Worm (Caenorhabditis elegans) whole organism, L4 larva: ENCODE data around the gene B0495.9.

ENCODE experiments used
- F26F4.8 ChIP-seq: fragments of 200-800 bp; sonication (Bioruptor generic); conservative IDR thresholded peaks from 2 replicates; pipeline ENCODE4 v1.3.6; 2022; ENCODE audit warnings: missing genetic modification characterization, missing compliant biosample characterization
- F44E2.7 ChIP-seq: fragments of 200-800 bp; sonication (Bioruptor generic); IDR thresholded peaks from 2 replicates; pipeline ENCODE4 v2.1.2; 2022; ENCODE audit warnings: missing genetic modification characterization, missing compliant biosample characterization
- Y48G9A.11 ChIP-seq: fragments of 200-800 bp; sonication (Bioruptor generic); IDR thresholded peaks from 2 replicates; pipeline ENCODE4 v1.3.6; 2022; ENCODE audit warnings: missing genetic modification reagents, missing genetic modification characterization, missing compliant biosample characterization
- aly-2 ChIP-seq: sonication (generic microtip); optimal IDR thresholded peaks from 2 replicates; lab custom pipeline; 2018; ENCODE audit warnings: missing biosample characterization, missing genetic modification characterization
- ama-1 ChIP-seq: fragments of 150-350 bp; optimal IDR thresholded peaks from 2 replicates; lab custom pipeline; 2014; ENCODE audit warnings: inconsistent platforms, mixed read lengths
- arid-1 ChIP-seq: fragments of 200-800 bp; sonication (Bioruptor generic); conservative IDR thresholded peaks from 2 replicates; pipeline ENCODE4 v1.3.6; 2022; ENCODE audit warnings: missing genetic modification reagents, missing genetic modification characterization, missing compliant biosample characterization
- ceh-20 ChIP-seq: fragments of 200-800 bp; sonication (Bioruptor generic); IDR thresholded peaks from 2 replicates; pipeline ENCODE4 v1.3.6; 2022; ENCODE audit warnings: missing genetic modification reagents, missing genetic modification characterization, missing compliant biosample characterization
- ceh-44 ChIP-seq: fragments of 200-800 bp; sonication (Bioruptor generic); IDR thresholded peaks from 2 replicates; pipeline ENCODE4 v1.3.6; 2022; ENCODE audit warnings: missing genetic modification reagents, missing genetic modification characterization, missing compliant biosample characterization
- ceh-82 ChIP-seq: sonication (generic microtip); optimal IDR thresholded peaks from 2 replicates; lab custom pipeline; 2017; ENCODE audit warnings: missing biosample characterization, missing genetic modification characterization
- daf-12 ChIP-seq: fragments of 150-350 bp; optimal IDR thresholded peaks from 2 replicates; lab custom pipeline; 2014; ENCODE audit warnings: missing biosample characterization, missing genetic modification reagents, missing genetic modification characterization
- daf-16 ChIP-seq, 3 experiments: sonication (generic microtip); optimal IDR thresholded peaks; 2 replicates each; lab custom pipeline; 2016 to 2017; ENCODE audit warnings: missing genetic modification characterization in 3 of 3, missing genetic modification reagents in 3 of 3, mild to moderate bottlenecking in 2 of 3, missing compliant biosample characterization in 2 of 3, missing biosample characterization in 1 of 3, moderate library complexity in 1 of 3
- daf-19 ChIP-seq: fragments of 200-800 bp; sonication (Bioruptor generic); conservative IDR thresholded peaks from 2 replicates; pipeline ENCODE4 v1.3.6; 2022; ENCODE audit warnings: missing genetic modification characterization, missing compliant biosample characterization
- dmd-6 ChIP-seq: fragments of 200-800 bp; sonication (Bioruptor generic); IDR thresholded peaks from 2 replicates; pipeline ENCODE4 v1.3.6; 2022; ENCODE audit warnings: missing genetic modification reagents, missing genetic modification characterization, missing compliant biosample characterization
- dpl-1 ChIP-seq: fragments of 150-350 bp; optimal IDR thresholded peaks from 2 replicates; lab custom pipeline; 2014; ENCODE audit warnings: missing biosample characterization, missing genetic modification reagents, missing genetic modification characterization
- dve-1 ChIP-seq: sonication (generic microtip); optimal IDR thresholded peaks from 2 replicates; lab custom pipeline; 2017; ENCODE audit warnings: antibody characterized with exemption, mild to moderate bottlenecking, missing genetic modification characterization, missing compliant biosample characterization; ENCODE audit not compliant: insufficient read depth
- egl-27 ChIP-seq: sonication (generic microtip); optimal IDR thresholded peaks from 3 replicates; lab custom pipeline; 2017; ENCODE audit warnings: missing biosample characterization, missing genetic modification reagents, missing genetic modification characterization
- gei-8 ChIP-seq: fragments of 200-800 bp; sonication (Bioruptor generic); optimal IDR thresholded peaks from 2 replicates; lab custom pipeline; 2018; ENCODE audit warnings: mild to moderate bottlenecking, missing genetic modification characterization, missing compliant biosample characterization
- hlh-11 ChIP-seq: fragments of 200-800 bp; sonication (Bioruptor generic); optimal IDR thresholded peaks from 2 replicates; lab custom pipeline; 2018; ENCODE audit warnings: mild to moderate bottlenecking, missing genetic modification characterization, missing compliant biosample characterization
- hlh-30 ChIP-seq: sonication (generic microtip); optimal IDR thresholded peaks from 2 replicates; lab custom pipeline; 2017; ENCODE audit warnings: antibody characterized with exemption, mild to moderate bottlenecking, missing genetic modification characterization, missing compliant biosample characterization; ENCODE audit not compliant: insufficient read depth
- jun-1 ChIP-seq: fragments of 150-350 bp; optimal IDR thresholded peaks from 2 replicates; lab custom pipeline; 2014; ENCODE audit warnings: missing biosample characterization, missing genetic modification reagents, missing genetic modification characterization
- lin-1 ChIP-seq: fragments of 200-800 bp; sonication (Bioruptor generic); IDR thresholded peaks from 2 replicates; pipeline ENCODE4 v1.3.6; 2022; ENCODE audit warnings: missing genetic modification reagents, missing genetic modification characterization, missing compliant biosample characterization
- lin-38 ChIP-seq: fragments of 200-800 bp; sonication (Bioruptor generic); IDR thresholded peaks from 2 replicates; pipeline ENCODE4 v1.3.6; 2022; ENCODE audit warnings: missing genetic modification reagents, missing genetic modification characterization, missing compliant biosample characterization
- lsy-2 ChIP-seq, 2 experiments: fragments of 150-350 bp in 1 of 2; sonication (generic microtip) in 1 of 2; optimal IDR thresholded peaks; 2 replicates each; lab custom pipeline; 2014 to 2017; ENCODE audit warnings: missing biosample characterization in 2 of 2, missing genetic modification characterization in 2 of 2
- madf-5 ChIP-seq, 2 experiments: fragments of 200-800 bp; sonication (Bioruptor generic); IDR thresholded peaks; 2 replicates each; pipeline ENCODE4 v1.3.6; 2022; ENCODE audit warnings: missing compliant biosample characterization in 2 of 2, missing genetic modification characterization in 2 of 2
- mdl-1 ChIP-seq, 2 experiments: fragments of 150-350 bp in 1 of 2; sonication (generic microtip) in 1 of 2; optimal IDR thresholded peaks; 2 replicates each; lab custom pipeline; 2014 to 2017; ENCODE audit warnings: missing biosample characterization in 2 of 2, missing genetic modification characterization in 2 of 2
- mes-2 ChIP-seq: sonication (generic microtip); optimal IDR thresholded peaks from 2 replicates; lab custom pipeline; 2016; ENCODE audit warnings: missing genotype, mild to moderate bottlenecking, missing genetic modification characterization, missing compliant biosample characterization; ENCODE audit not compliant: poor library complexity, severe bottlenecking
- mxl-2 ChIP-seq: fragments of 200-800 bp; sonication (Bioruptor generic); conservative IDR thresholded peaks from 2 replicates; pipeline ENCODE4 v1.3.6; 2022; ENCODE audit warnings: missing genetic modification reagents, missing genetic modification characterization, missing compliant biosample characterization
- nhr-102 ChIP-seq: sonication (generic microtip); optimal IDR thresholded peaks from 2 replicates; lab custom pipeline; 2016; ENCODE audit warnings: mild to moderate bottlenecking, missing genetic modification characterization, moderate library complexity, missing compliant biosample characterization
- nhr-11 ChIP-seq: fragments of 150-350 bp; optimal IDR thresholded peaks from 2 replicates; lab custom pipeline; 2014; ENCODE audit warnings: missing biosample characterization, missing genetic modification characterization
- nhr-28 ChIP-seq: fragments of 150-350 bp; optimal IDR thresholded peaks from 2 replicates; lab custom pipeline; 2014; ENCODE audit warnings: missing biosample characterization, missing genetic modification characterization
- nhr-41 ChIP-seq: fragments of 200-800 bp; sonication (Bioruptor generic); IDR thresholded peaks from 2 replicates; pipeline ENCODE4 v1.3.6; 2022; ENCODE audit warnings: missing genetic modification reagents, missing genetic modification characterization, missing compliant biosample characterization
- nhr-42 ChIP-seq: fragments of 200-800 bp; sonication (Bioruptor generic); IDR thresholded peaks from 2 replicates; pipeline ENCODE4 v1.3.6; 2022; ENCODE audit warnings: missing genetic modification characterization, missing compliant biosample characterization
- nhr-6 ChIP-seq: fragments of 150-350 bp; optimal IDR thresholded peaks from 2 replicates; lab custom pipeline; 2014; ENCODE audit warnings: missing biosample characterization, missing genetic modification characterization
- nhr-77 ChIP-seq: fragments of 150-350 bp; optimal IDR thresholded peaks from 2 replicates; lab custom pipeline; 2014; ENCODE audit warnings: missing biosample characterization, missing genetic modification characterization
- pqm-1 ChIP-seq: sonication (generic microtip); optimal IDR thresholded peaks from 2 replicates; lab custom pipeline; 2017; ENCODE audit warnings: missing biosample characterization, missing genetic modification characterization
- rbr-2 ChIP-seq: sonication (generic microtip); optimal IDR thresholded peaks from 2 replicates; lab custom pipeline; 2016; ENCODE audit warnings: missing genotype, missing genetic modification characterization, missing compliant biosample characterization
- saeg-2 ChIP-seq: fragments of 200-800 bp; sonication (Bioruptor generic); IDR thresholded peaks from 2 replicates; pipeline ENCODE4 v1.3.6; 2022; ENCODE audit warnings: missing genetic modification reagents, missing genetic modification characterization, missing compliant biosample characterization
- set-16 ChIP-seq: fragments of 200-800 bp; sonication (Bioruptor generic); IDR thresholded peaks from 2 replicates; pipeline ENCODE4 v1.3.6; 2022; ENCODE audit warnings: missing genetic modification reagents, missing genetic modification characterization, missing compliant biosample characterization
- snpc-1.2 ChIP-seq: fragments of 200-800 bp; sonication (Bioruptor generic); IDR thresholded peaks from 2 replicates; pipeline ENCODE4 v1.3.6; 2022; ENCODE audit warnings: missing genetic modification reagents, missing genetic modification characterization, missing compliant biosample characterization
- tra-1 ChIP-seq: fragments of 200-800 bp; sonication (Bioruptor generic); IDR thresholded peaks from 2 replicates; pipeline ENCODE4 v1.3.6; 2022; ENCODE audit warnings: missing genetic modification reagents, missing genetic modification characterization, missing compliant biosample characterization
- unc-39 ChIP-seq: sonication (generic microtip); optimal IDR thresholded peaks from 2 replicates; lab custom pipeline; 2017; ENCODE audit warnings: missing biosample characterization, missing genetic modification characterization
- zip-11 ChIP-seq: fragments of 200-800 bp; sonication (Bioruptor generic); IDR thresholded peaks from 2 replicates; pipeline ENCODE4 v1.3.6; 2022; ENCODE audit warnings: missing genetic modification characterization, missing compliant biosample characterization
- ztf-11 ChIP-seq: fragments of 150-350 bp; optimal IDR thresholded peaks from 2 replicates; lab custom pipeline; 2014; ENCODE audit warnings: missing biosample characterization, missing genetic modification characterization

The B0495.9 gene

DNA sequence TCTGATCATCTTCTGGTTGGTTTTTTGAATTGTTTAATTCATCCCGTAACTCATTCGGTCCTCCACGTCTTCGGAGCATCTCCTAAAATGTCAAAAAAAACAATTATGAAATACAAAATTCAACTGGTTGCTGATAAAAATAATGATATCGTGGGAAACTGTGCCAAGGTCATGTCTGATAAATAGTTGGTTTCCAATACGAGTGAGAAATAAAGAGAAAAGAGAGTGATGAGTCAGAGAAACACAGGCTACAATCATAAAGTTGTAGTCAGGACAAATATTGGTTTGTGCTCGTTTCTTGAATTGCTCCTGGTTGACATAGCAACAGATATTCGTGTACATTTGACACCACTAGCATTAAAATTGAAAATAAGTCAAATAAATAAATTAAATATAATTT, 3.4 kb downstream of the B0495.9 start, which contains the start of gene B0495.7:
Gene B0495.7, minus strand, starts transcription at position 82 of the 400 bp plus-strand sequence.
- TF ChIP-seq dpl-1 (GFP tag; lab: Kevin White, UChicago) (no peak), nhr-6 (tag; lab: Kevin White, UChicago) (no peak), aly-2 (tag; lab: Kevin White, UChicago) (no peak), Y48G9A.11 (GFP tag; lab: Robert Waterston, UW) (no peak), mxl-2 (no peak), nhr-77 (tag; lab: Kevin White, UChicago) (no peak), hlh-30 (tag; lab: Kevin White, UChicago) (no peak), daf-19 (GFP tag; lab: Robert Waterston, UW) (no peak), egl-27 (tag; lab: Kevin White, UChicago) (no peak), mes-2 (tag; lab: Kevin White, UChicago) (peak; percentile 7), arid-1 (GFP tag; lab: Robert Waterston, UW) (no peak), F26F4.8 (GFP tag; lab: Robert Waterston, UW) (no peak), nhr-28 (tag; lab: Kevin White, UChicago) (peak; percentile 93), jun-1 (tag; lab: Kevin White, UChicago) (no peak), mdl-1 (tag; optimal IDR thresholded peaks at IDR 0.05; lab: Kevin White, UChicago) (no peak), pqm-1 (tag; lab: Kevin White, UChicago) (peak; percentile 76), zip-11 (GFP tag; lab: Robert Waterston, UW) (no peak), nhr-102 (tag; lab: Kevin White, UChicago) (peak; percentile 11), ztf-11 (no peak), rbr-2 (tag; lab: Kevin White, UChicago) (no peak), lin-38 (GFP tag; lab: Robert Waterston, UW) (0 out of 2 replicates have a peak, but pooled peaks have one; percentile 40), dmd-6 (GFP tag; lab: Robert Waterston, UW) (peak; percentile 53; the same call in 1 of the 2 replicates), nhr-42 (GFP tag; lab: Robert Waterston, UW) (no peak), madf-5 (GFP tag; IDR thresholded peaks at IDR 0.05; lab: Robert Waterston, UW) (no peak), ceh-44 (no peak), ceh-82 (tag; lab: Kevin White, UChicago) (no peak), snpc-1.2 (GFP tag; lab: Robert Waterston, UW) (no peak), lsy-2 (tag; optimal IDR thresholded peaks at IDR 0.05; lab: Kevin White, UChicago) (peak in 1 of 2 experiments; percentile 11), tra-1 (GFP tag; lab: Robert Waterston, UW) (no peak), nhr-11 (peak; percentile 70), unc-39 (no peak), ceh-20 (GFP tag; lab: Robert Waterston, UW) (no peak), daf-16 (GFP tag; optimal IDR thresholded peaks at IDR 0.05; lab: Kevin White, UChicago) (no peak), daf-16 (tag; optimal IDR thresholded peaks at IDR 0.05; lab: Kevin White, UChicago) (peak; percentile 72), saeg-2 (GFP tag; lab: Robert Waterston, UW) (no peak), daf-12 (no peak), dve-1 (tag; lab: Kevin White, UChicago) (peak; percentile 44), gei-8 (GFP tag; lab: Kevin White, UChicago) (no peak), nhr-41 (GFP tag; lab: Robert Waterston, UW) (peak; percentile 36; the same call in 1 of the 2 replicates), set-16 (no peak), F44E2.7 (GFP tag; lab: Robert Waterston, UW) (no peak), hlh-11 (tag; lab: Kevin White, UChicago) (peak; percentile 48), lin-1 (GFP tag; lab: Robert Waterston, UW) (no peak), ama-1 (lab: Kevin White, UChicago) (no peak)
